Fruit fly (Drosophila melanogaster) S2 (cell line): ENCODE data around the gene drm.

ENCODE experiments used
- CG8478 ChIP-seq: fragments of >200 bp; optimal IDR thresholded peaks from 2 replicates; lab custom pipeline; 2018
- CTCF ChIP-seq, 2 experiments: fragments of >200 bp; optimal IDR thresholded peaks; 2 replicates each; lab custom pipeline; 2018

dm6 chr2L:3523956-3524355, 15.1 kb upstream of the drm start, which contains the start of gene Sr-CIV:
- TF ChIP-seq CG8478: no peak
- TF ChIP-seq CTCF (optimal IDR thresholded peaks at IDR 0.05; lab: Kevin White, UChicago): no peak
